Fruit fly (Drosophila melanogaster): ENCODE results near the gene sd.

sd gene

dm6 chrX:15866799-15867412 lies 62.7 kb downstream of the sd start:
- TF ChIP-seq usp (GFP tag; optimal IDR thresholded peaks at IDR 0.05) (no peak), EcR (GFP tag; optimal IDR thresholded peaks at IDR 0.05) (no peak), psq (optimal IDR thresholded peaks at IDR 0.05) (no peak)

DNA sequence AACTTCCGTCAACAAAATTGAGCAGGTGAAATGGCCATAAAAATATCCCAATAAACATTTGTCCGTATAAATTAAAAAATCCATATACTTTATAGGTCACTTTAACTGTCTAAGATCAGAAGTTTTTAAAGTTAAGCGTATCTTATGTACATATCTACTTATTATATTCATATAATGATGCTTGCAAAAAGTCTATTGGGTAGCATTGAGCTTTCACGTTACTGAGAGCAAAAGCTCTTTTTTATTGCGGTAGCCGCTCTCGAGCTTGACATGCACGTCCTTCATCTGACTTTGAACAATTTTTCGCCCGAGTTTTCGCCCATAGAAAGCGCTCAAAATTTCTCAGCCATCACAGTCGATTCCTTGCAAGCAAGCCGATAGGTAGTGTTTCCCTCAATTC lies 63.7 kb downstream of the sd start, which contains the start of gene Gapdh2:
Gapdh2 (plus strand) TSS at position 283 of the 400 bp plus-strand sequence.
- no peak for TF ChIP-seq Dll (optimal IDR thresholded peaks at IDR 0.05)

dm6 chrX:15868781-15869180 lies 64.6 kb downstream of the sd start:
- no peak for TF ChIP-seq CG8478 (optimal IDR thresholded peaks at IDR 0.05)
- TF ChIP-seq EcR (GFP tag; optimal IDR thresholded peaks at IDR 0.05): no peak
- TF ChIP-seq usp (GFP tag; optimal IDR thresholded peaks at IDR 0.05): no peak
- no peak for TF ChIP-seq psq (optimal IDR thresholded peaks at IDR 0.05)
- TF ChIP-seq pan (optimal IDR thresholded peaks at IDR 0.05): no peak
- TF ChIP-seq Dll (optimal IDR thresholded peaks at IDR 0.05): no peak

DNA sequence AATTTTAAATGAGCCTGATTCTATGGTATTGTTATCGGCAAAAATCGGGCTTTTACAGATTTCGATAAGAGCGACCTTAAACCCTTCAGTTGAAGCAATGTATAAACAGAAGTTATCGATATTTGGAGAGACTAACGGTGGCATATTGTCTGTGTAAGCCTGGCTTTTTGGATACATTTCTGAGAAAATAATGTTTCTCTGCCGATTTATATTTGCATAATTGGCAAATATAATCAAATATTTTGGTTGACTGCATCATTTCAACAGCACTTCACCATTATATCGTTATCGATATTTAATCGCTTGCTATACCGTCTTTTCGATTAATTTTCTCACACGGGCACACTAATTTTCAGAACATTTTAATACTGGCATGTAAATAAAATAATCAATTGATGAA lies 65.7 kb downstream of the sd start, which contains the start of gene CG16952:
CG16952 (plus strand) TSS at position 341 of the 400 bp plus-strand sequence.
- TF ChIP-seq usp (GFP tag; optimal IDR thresholded peaks at IDR 0.05) (no peak), pan (optimal IDR thresholded peaks at IDR 0.05) (no peak), EcR (GFP tag; optimal IDR thresholded peaks at IDR 0.05) (no peak), CG8478 (optimal IDR thresholded peaks at IDR 0.05) (no peak), Dll (optimal IDR thresholded peaks at IDR 0.05) (no peak), psq (optimal IDR thresholded peaks at IDR 0.05) (no peak)

dm6 chrX:15870777-15871757 lies 66.9 kb downstream of the sd start:
- TF ChIP-seq usp (GFP tag; optimal IDR thresholded peaks at IDR 0.05) (no peak), EcR (GFP tag; optimal IDR thresholded peaks at IDR 0.05) (no peak), Dll (optimal IDR thresholded peaks at IDR 0.05) (no peak), psq (optimal IDR thresholded peaks at IDR 0.05) (no peak), CG8478 (optimal IDR thresholded peaks at IDR 0.05) (no peak)

DNA sequence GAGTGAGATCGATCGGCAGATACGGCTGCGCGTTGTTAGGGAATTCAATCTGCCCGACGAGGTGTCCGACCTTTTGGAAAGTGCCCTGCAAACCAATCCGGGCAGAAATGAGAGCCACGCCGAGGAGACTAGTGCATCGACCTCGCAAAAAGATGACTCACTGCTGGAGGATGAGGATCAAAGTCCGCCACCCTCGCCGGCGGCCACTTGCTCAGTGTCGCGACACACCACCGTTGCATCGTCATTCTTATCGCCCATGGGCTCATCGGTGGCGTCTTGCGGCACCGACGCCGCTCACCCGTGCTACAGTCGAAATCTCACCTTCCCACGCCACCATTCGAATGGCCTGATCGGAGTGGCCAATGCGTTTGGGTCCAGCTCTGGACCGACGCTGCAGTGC lies 70.3 kb downstream of the sd start:
- TF ChIP-seq usp (GFP tag; optimal IDR thresholded peaks at IDR 0.05) (no peak), pan (optimal IDR thresholded peaks at IDR 0.05) (no peak), EcR (GFP tag; optimal IDR thresholded peaks at IDR 0.05) (no peak), psq (optimal IDR thresholded peaks at IDR 0.05) (no peak), CG8478 (optimal IDR thresholded peaks at IDR 0.05) (no peak), Dll (optimal IDR thresholded peaks at IDR 0.05) (no peak)

dm6 chrX:15875569-15875968 lies 71.4 kb downstream of the sd start:
- TF ChIP-seq pan (optimal IDR thresholded peaks at IDR 0.05) (no peak), psq (optimal IDR thresholded peaks at IDR 0.05) (no peak), EcR (GFP tag; optimal IDR thresholded peaks at IDR 0.05) (no peak), CG8478 (optimal IDR thresholded peaks at IDR 0.05) (no peak), usp (GFP tag; optimal IDR thresholded peaks at IDR 0.05) (no peak), Dll (optimal IDR thresholded peaks at IDR 0.05) (no peak)

Data from whole organism.